Fruit fly (Drosophila melanogaster): ENCODE measurements around the gene Eip93F.

Gene Eip93F

dm6 chr3R:21948081-21948480, 833 bp upstream of the Eip93F start:
- TF ChIP-seq CG12768 (GFP tag; optimal IDR thresholded peaks at IDR 0.05): peak; percentile 46
- TF ChIP-seq ovo (GFP tag; optimal IDR thresholded peaks at IDR 0.05): no peak

dm6 chr3R:21949561-21949862, 598 bp downstream of the Eip93F start:
- TF ChIP-seq Hr96 (GFP tag; optimal IDR thresholded peaks at IDR 0.05) (no peak), kay (GFP tag; ENCODE audit: borderline replicate concordance) (peak; percentile 93), tj (GFP tag; optimal IDR thresholded peaks at IDR 0.05) (peak; percentile 56)

dm6 chr3R:21951386-21951785, 2.5 kb downstream of the Eip93F start:
- TF ChIP-seq bab1 (GFP tag; optimal IDR thresholded peaks at IDR 0.05): no peak
- no peak for TF ChIP-seq CG33017 (tag; optimal IDR thresholded peaks at IDR 0.05)
- TF ChIP-seq cnc (optimal IDR thresholded peaks at IDR 0.05): no peak
- no peak for TF ChIP-seq CG5204 (GFP tag; optimal IDR thresholded peaks at IDR 0.05)
- no peak for TF ChIP-seq kay (GFP tag; ENCODE audit: borderline replicate concordance)
- no peak for TF ChIP-seq pad (GFP tag; optimal IDR thresholded peaks at IDR 0.05)
- no peak for TF ChIP-seq Clk (GFP tag; optimal IDR thresholded peaks at IDR 0.05)
- TF ChIP-seq Mnt (GFP tag; optimal IDR thresholded peaks at IDR 0.05): no peak

dm6 chr3R:21954056-21954650, 5.2 kb downstream of the Eip93F start:
- TF ChIP-seq Mnt (GFP tag; optimal IDR thresholded peaks at IDR 0.05) (no peak), CG12768 (GFP tag; optimal IDR thresholded peaks at IDR 0.05) (no peak), toe (GFP tag; optimal IDR thresholded peaks at IDR 0.05) (no peak), kay (GFP tag; ENCODE audit: borderline replicate concordance) (peak; percentile 82), Hr96 (GFP tag; optimal IDR thresholded peaks at IDR 0.05) (peak; percentile 31), CG33017 (tag; optimal IDR thresholded peaks at IDR 0.05) (peak; percentile 22), tj (GFP tag; optimal IDR thresholded peaks at IDR 0.05) (peak; percentile 26), pad (GFP tag; optimal IDR thresholded peaks at IDR 0.05) (no peak), CG1620 (GFP tag; optimal IDR thresholded peaks at IDR 0.05) (no peak), CG11617 (GFP tag; optimal IDR thresholded peaks at IDR 0.05) (peak; percentile 24), cnc (optimal IDR thresholded peaks at IDR 0.05) (no peak), bab1 (GFP tag; optimal IDR thresholded peaks at IDR 0.05) (no peak)

dm6 chr3R:21956340-21956739, 7.4 kb downstream of the Eip93F start:
- TF ChIP-seq tj (GFP tag; optimal IDR thresholded peaks at IDR 0.05) (no peak), bab1 (GFP tag; optimal IDR thresholded peaks at IDR 0.05) (no peak), CG7101 (tag; optimal IDR thresholded peaks at IDR 0.05) (no peak), CG11617 (GFP tag; optimal IDR thresholded peaks at IDR 0.05) (no peak), Hr96 (GFP tag; optimal IDR thresholded peaks at IDR 0.05) (no peak), CG7045 (GFP tag; optimal IDR thresholded peaks at IDR 0.05) (no peak), Crg-1 (GFP tag; optimal IDR thresholded peaks at IDR 0.05) (no peak), kay (GFP tag; ENCODE audit: borderline replicate concordance) (no peak)

- TF ChIP-seq CG7045 (GFP tag; optimal IDR thresholded peaks at IDR 0.05) (no peak), pad (GFP tag; optimal IDR thresholded peaks at IDR 0.05) (no peak), CG12768 (GFP tag; optimal IDR thresholded peaks at IDR 0.05) (no peak), CG1620 (GFP tag; optimal IDR thresholded peaks at IDR 0.05) (no peak), Clk (GFP tag; optimal IDR thresholded peaks at IDR 0.05) (no peak), Crg-1 (GFP tag; optimal IDR thresholded peaks at IDR 0.05) (no peak), CG33017 (tag; optimal IDR thresholded peaks at IDR 0.05) (no peak), tj (GFP tag; optimal IDR thresholded peaks at IDR 0.05) (no peak), Mnt (GFP tag; optimal IDR thresholded peaks at IDR 0.05) (no peak), toe (GFP tag; optimal IDR thresholded peaks at IDR 0.05) (no peak), CG5204 (GFP tag; optimal IDR thresholded peaks at IDR 0.05) (no peak), cnc (optimal IDR thresholded peaks at IDR 0.05) (no peak), bab1 (GFP tag; optimal IDR thresholded peaks at IDR 0.05) (no peak), Hr96 (GFP tag; optimal IDR thresholded peaks at IDR 0.05) (no peak), CG7101 (tag; optimal IDR thresholded peaks at IDR 0.05) (no peak), kay (GFP tag; ENCODE audit: borderline replicate concordance) (no peak)
Measured at dm6 chr3R:21964379-21964778, 15.5 kb downstream of the Eip93F start.

dm6 chr3R:21967840-21968239, 18.9 kb downstream of the Eip93F start:
- TF ChIP-seq pad (GFP tag; optimal IDR thresholded peaks at IDR 0.05): no peak
- no peak for TF ChIP-seq Clk (GFP tag; optimal IDR thresholded peaks at IDR 0.05)
- TF ChIP-seq CG11617 (GFP tag; optimal IDR thresholded peaks at IDR 0.05): no peak
- TF ChIP-seq CG5204 (GFP tag; optimal IDR thresholded peaks at IDR 0.05): no peak
- no peak for TF ChIP-seq CG14711 (tag; optimal IDR thresholded peaks at IDR 0.05)
- no peak for TF ChIP-seq cnc (optimal IDR thresholded peaks at IDR 0.05)

- TF ChIP-seq CG1620 (GFP tag; optimal IDR thresholded peaks at IDR 0.05) (no peak), CG7101 (tag; optimal IDR thresholded peaks at IDR 0.05) (no peak), Clk (GFP tag; optimal IDR thresholded peaks at IDR 0.05) (no peak), bab1 (GFP tag; optimal IDR thresholded peaks at IDR 0.05) (no peak), CG14711 (tag; optimal IDR thresholded peaks at IDR 0.05) (no peak), kay (GFP tag; ENCODE audit: borderline replicate concordance) (peak; percentile 91), tj (GFP tag; optimal IDR thresholded peaks at IDR 0.05) (no peak), Crg-1 (GFP tag; optimal IDR thresholded peaks at IDR 0.05) (no peak), CG5204 (GFP tag; optimal IDR thresholded peaks at IDR 0.05) (no peak), pad (GFP tag; optimal IDR thresholded peaks at IDR 0.05) (no peak), cic (GFP tag; optimal IDR thresholded peaks at IDR 0.05) (peak; percentile 4), CG12768 (GFP tag; optimal IDR thresholded peaks at IDR 0.05) (no peak), CG33017 (tag; optimal IDR thresholded peaks at IDR 0.05) (no peak), cnc (optimal IDR thresholded peaks at IDR 0.05) (no peak), Mnt (GFP tag; optimal IDR thresholded peaks at IDR 0.05) (no peak), ovo (GFP tag; optimal IDR thresholded peaks at IDR 0.05) (no peak), CG7045 (GFP tag; optimal IDR thresholded peaks at IDR 0.05) (no peak)
Measured at dm6 chr3R:21969828-21970227, 20.9 kb downstream of the Eip93F start.

All from whole organism, adult.